Fruit fly (Drosophila melanogaster): ENCODE results near the gene xit.

The xit gene

DNA sequence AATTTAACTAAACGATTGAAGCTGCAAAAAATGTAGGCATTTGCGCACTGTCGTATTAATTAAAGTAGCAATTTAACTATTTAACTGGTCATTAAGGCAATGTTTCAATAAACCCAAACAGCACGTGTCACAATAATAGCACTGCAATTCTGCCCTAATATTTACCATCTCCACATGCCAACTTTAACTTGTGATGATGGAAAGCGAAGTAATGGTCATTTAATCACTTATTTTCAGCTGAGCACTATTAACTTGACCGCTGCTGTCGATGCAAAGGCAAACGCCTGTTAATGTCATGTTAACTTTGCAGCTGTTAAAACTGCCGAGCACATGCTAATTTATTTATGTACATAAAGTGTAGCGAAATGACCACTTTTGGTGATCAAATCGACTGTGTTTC is 26.6 kb upstream of the xit start (continued):
- TF ChIP-seq CG3407 (GFP tag; optimal IDR thresholded peaks at IDR 0.05) (peak; percentile 13), ac (GFP tag; optimal IDR thresholded peaks at IDR 0.05) (peak; percentile 36), CG14710 (tag; optimal IDR thresholded peaks at IDR 0.05) (peak; percentile 41), CG2875 (GFP tag; optimal IDR thresholded peaks at IDR 0.05) (peak; percentile 67), CG16779 (GFP tag; IDR thresholded peaks at IDR 0.05) (peak; percentile 87), chif (GFP tag; optimal IDR thresholded peaks at IDR 0.05) (peak; percentile 74 to 79), pzg (GFP tag; optimal IDR thresholded peaks at IDR 0.05) (peak; percentile 3), dan (GFP tag; IDR thresholded peaks at IDR 0.05) (0 out of 2 replicates have a peak, but pooled peaks have one; percentile 30), CG14965 (GFP tag; optimal IDR thresholded peaks at IDR 0.05; ENCODE audit: borderline replicate concordance) (peak; percentile 8), chn (GFP tag; optimal IDR thresholded peaks at IDR 0.05) (peak; percentile 79), gce (GFP tag; IDR thresholded peaks at IDR 0.05) (peak; percentile 75), CG6654 (GFP tag; optimal IDR thresholded peaks at IDR 0.05) (peak; percentile 46), Abd-B (GFP tag; optimal IDR thresholded peaks at IDR 0.05) (peak; percentile 81), nom (GFP tag; optimal IDR thresholded peaks at IDR 0.05) (no peak), Sry-δ (GFP tag; optimal IDR thresholded peaks at IDR 0.05) (peak; percentile 40), ssp (GFP tag; IDR thresholded peaks at IDR 0.05) (peak; percentile 62; the same call in 1 of the 2 replicates), CHES-1-like (GFP tag; optimal IDR thresholded peaks at IDR 0.05) (peak; percentile 78), CG31224 (GFP tag; IDR thresholded peaks at IDR 0.05) (peak; percentile 77), CG8944 (GFP tag; optimal IDR thresholded peaks at IDR 0.05) (peak; percentile 76), Nf-YC (tag; optimal IDR thresholded peaks at IDR 0.05) (peak; percentile 7), ttk (GFP tag; IDR thresholded peaks at IDR 0.05) (peak; percentile 84), CG3281 (GFP tag; optimal IDR thresholded peaks at IDR 0.05) (peak; percentile 83), fd96Cb (tag; optimal IDR thresholded peaks at IDR 0.05) (peak; percentile 79), Optix (GFP tag; IDR thresholded peaks at IDR 0.05) (peak; percentile 86), CG12104 (GFP tag; optimal IDR thresholded peaks at IDR 0.05) (peak; percentile 65), ash1 (GFP tag; optimal IDR thresholded peaks at IDR 0.05) (no peak), CG4360 (GFP tag; IDR thresholded peaks at IDR 0.05) (peak; percentile 58; the same call in 1 of the 2 replicates), Gsc (GFP tag; IDR thresholded peaks at IDR 0.05) (peak; percentile 40; the same call in 1 of the 2 replicates), CG13894 (tag; optimal IDR thresholded peaks at IDR 0.05) (peak; percentile 31), CG11560 (tag; IDR thresholded peaks at IDR 0.05) (peak; percentile 55; the same call in 2 of the 3 replicates), CG17385 (GFP tag; optimal IDR thresholded peaks at IDR 0.05) (peak; percentile 80), CG10267 (tag; optimal IDR thresholded peaks at IDR 0.05) (peak; percentile 53), Myb (GFP tag; optimal IDR thresholded peaks at IDR 0.05) (peak; percentile 62), Spps (tag; optimal IDR thresholded peaks at IDR 0.05) (peak; percentile 37), CG6689 (GFP tag; IDR thresholded peaks at IDR 0.05) (peak; percentile 80), sima (GFP tag; optimal IDR thresholded peaks at IDR 0.05) (no peak), Awh (GFP tag; IDR thresholded peaks at IDR 0.05) (peak; percentile 82), maf-S (GFP tag; optimal IDR thresholded peaks at IDR 0.05) (peak; percentile 76), CG1647 (GFP tag; optimal IDR thresholded peaks at IDR 0.05) (peak; percentile 78), Sry-β (GFP tag; optimal IDR thresholded peaks at IDR 0.05) (no peak), CG12071 (GFP tag; optimal IDR thresholded peaks at IDR 0.05) (peak; percentile 91), Rfx (GFP tag; IDR thresholded peaks at IDR 0.05) (peak; percentile 92), gcm (GFP tag; optimal IDR thresholded peaks at IDR 0.05) (peak; percentile 54), CG8765 (GFP tag; IDR thresholded peaks at IDR 0.05) (0 out of 2 replicates have a peak, but pooled peaks have one; percentile 37), bowl (GFP tag; IDR thresholded peaks at IDR 0.05) (peak; percentile 66; the same call in 1 of the 2 replicates), Oli (tag; optimal IDR thresholded peaks at IDR 0.05) (peak; percentile 87), al (GFP tag; IDR thresholded peaks at IDR 0.05) (peak; percentile 68), H15 (GFP tag; IDR thresholded peaks at IDR 0.05) (peak; percentile 70), CG3838 (GFP tag; optimal IDR thresholded peaks at IDR 0.05) (peak; percentile 26), vnd (GFP tag; IDR thresholded peaks at IDR 0.05; ENCODE audit: partially characterized antibody) (no peak), CG10565 (GFP tag; optimal IDR thresholded peaks at IDR 0.05) (peak; percentile 49)
